Fruit fly (Drosophila melanogaster): ENCODE measurements around the gene CG9257.

The CG9257 gene

dm6 chr2L:21102399-21103108, at the start of gene CG9257 (continued):
- TF ChIP-seq sd (tag; optimal IDR thresholded peaks at IDR 0.05) (no peak), CG12236 (GFP tag; optimal IDR thresholded peaks at IDR 0.05) (no peak), Tbp (GFP tag; optimal IDR thresholded peaks at IDR 0.05) (no peak), Optix (GFP tag; IDR thresholded peaks at IDR 0.05) (no peak), Myb (GFP tag; optimal IDR thresholded peaks at IDR 0.05) (peak; percentile 24), toy (GFP tag; IDR thresholded peaks at IDR 0.05) (no peak), CG3163 (GFP tag; optimal IDR thresholded peaks at IDR 0.05) (no peak), CG34376 (GFP tag; optimal IDR thresholded peaks at IDR 0.05) (no peak), MBD-R2 (GFP tag; IDR thresholded peaks at IDR 0.05) (no peak; the same call in none of the 2 replicates), Ets65A (GFP tag) (no peak), CG3726 (GFP tag; IDR thresholded peaks at IDR 0.05) (no peak), ftz-f1 (GFP tag; optimal IDR thresholded peaks at IDR 0.05) (no peak), emc (GFP tag; optimal IDR thresholded peaks at IDR 0.05) (no peak), kay (GFP tag; optimal IDR thresholded peaks at IDR 0.05) (no peak), Pdp1 (GFP tag; optimal IDR thresholded peaks at IDR 0.05) (peak in 1 of 2 experiments; percentile 33), Ets97D (GFP tag; optimal IDR thresholded peaks at IDR 0.05) (peak; percentile 72), PHDP (tag; optimal IDR thresholded peaks at IDR 0.05) (no peak), CG12659 (GFP tag; optimal IDR thresholded peaks at IDR 0.05) (peak; percentile 65), Six4 (GFP tag; optimal IDR thresholded peaks at IDR 0.05) (no peak), Dad (GFP tag; optimal IDR thresholded peaks at IDR 0.05) (no peak), E2f2 (GFP tag; IDR thresholded peaks at IDR 0.05) (peak; percentile 62), CG4424 (GFP tag; optimal IDR thresholded peaks at IDR 0.05) (peak; percentile 20), phol (tag; optimal IDR thresholded peaks at IDR 0.05) (peak; percentile 13), CG12155 (GFP tag; optimal IDR thresholded peaks at IDR 0.05) (peak; percentile 7), pho (GFP tag; optimal IDR thresholded peaks at IDR 0.05) (peak; percentile 21), CG10543 (GFP tag; optimal IDR thresholded peaks at IDR 0.05) (no peak), eve (GFP tag; optimal IDR thresholded peaks at IDR 0.05) (no peak), kni (GFP tag; optimal IDR thresholded peaks at IDR 0.05) (no peak), CG15514 (GFP tag; optimal IDR thresholded peaks at IDR 0.05) (peak; percentile 99), stwl (tag; optimal IDR thresholded peaks at IDR 0.05) (peak; percentile 60), Mes4 (GFP tag; optimal IDR thresholded peaks at IDR 0.05) (peak; percentile 7), esg (GFP tag; conservative IDR thresholded peaks at IDR 0.05) (no peak), CG14710 (tag; optimal IDR thresholded peaks at IDR 0.05) (peak; percentile 59), Lhr (GFP tag; optimal IDR thresholded peaks at IDR 0.05) (peak; percentile 69), CG30403 (GFP tag; optimal IDR thresholded peaks at IDR 0.05) (peak; percentile 6), CG12744 (GFP tag; optimal IDR thresholded peaks at IDR 0.05) (no peak), HmgZ (tag; optimal IDR thresholded peaks at IDR 0.05) (peak; percentile 43), jing (GFP tag; optimal IDR thresholded peaks at IDR 0.05) (no peak), CG4820 (GFP tag; optimal IDR thresholded peaks at IDR 0.05) (no peak), CG5180 (GFP tag; optimal IDR thresholded peaks at IDR 0.05) (no peak), Stat92E (GFP tag; optimal IDR thresholded peaks at IDR 0.05) (peak in 1 of 3 experiments; percentile 32), CG33213 (GFP tag; optimal IDR thresholded peaks at IDR 0.05) (peak; percentile 38), Fer2 (tag; optimal IDR thresholded peaks at IDR 0.05) (no peak), Rfx (GFP tag; IDR thresholded peaks at IDR 0.05) (0 out of 2 replicates have a peak, but pooled peaks have one; percentile 9), zen (tag; optimal IDR thresholded peaks at IDR 0.05) (peak; percentile 18), sr (GFP tag; IDR thresholded peaks at IDR 0.05) (no peak), ash1 (GFP tag; optimal IDR thresholded peaks at IDR 0.05) (no peak), CG2120 (GFP tag; optimal IDR thresholded peaks at IDR 0.05) (peak; percentile 45), lilli (GFP tag; optimal IDR thresholded peaks at IDR 0.05) (peak; percentile 46), NC2β (GFP tag; optimal IDR thresholded peaks at IDR 0.05) (no peak)

Data from whole organism, embryonic.